Worm (Caenorhabditis elegans) whole organism, L2 larva: Measurements from ENCODE around the gene sre-29.

Experiments
- C34F6.9 ChIP-seq: fragments of 150-350 bp; optimal IDR thresholded peaks from 2 replicates; lab custom pipeline; 2014; ENCODE audit warnings: missing biosample characterization, missing genetic modification characterization
- R02D3.7 ChIP-seq: fragments of 150-350 bp; optimal IDR thresholded peaks from 2 replicates; lab custom pipeline; 2014; ENCODE audit warnings: missing biosample characterization, missing genetic modification characterization
- ZK546.5 ChIP-seq: sonication (generic microtip); optimal IDR thresholded peaks from 2 replicates; lab custom pipeline; 2017; ENCODE audit warnings: missing biosample characterization, missing genetic modification characterization
- alr-1 ChIP-seq: fragments of 150-350 bp; optimal IDR thresholded peaks from 2 replicates; lab custom pipeline; 2014; ENCODE audit warnings: missing biosample characterization, missing genetic modification characterization
- aly-2 ChIP-seq: fragments of 150-350 bp; optimal IDR thresholded peaks from 2 replicates; lab custom pipeline; 2014; ENCODE audit warnings: missing biosample characterization, missing genetic modification characterization
- blmp-1 ChIP-seq: sonication (generic microtip); optimal IDR thresholded peaks from 2 replicates; lab custom pipeline; 2017; ENCODE audit warnings: missing genetic modification characterization, mild to moderate bottlenecking, missing compliant biosample characterization, antibody characterized with exemption, moderate library complexity; ENCODE audit not compliant: insufficient read depth
- crh-2 ChIP-seq: sonication (generic microtip); optimal IDR thresholded peaks from 2 replicates; lab custom pipeline; 2017; ENCODE audit warnings: missing biosample characterization, missing genetic modification characterization
- dmd-4 ChIP-seq: sonication (generic microtip); optimal IDR thresholded peaks from 2 replicates; lab custom pipeline; 2017; ENCODE audit warnings: missing biosample characterization, missing genetic modification characterization
- fos-1 ChIP-seq: fragments of 150-350 bp; optimal IDR thresholded peaks from 2 replicates; lab custom pipeline; 2014; ENCODE audit warnings: missing biosample characterization, missing genetic modification characterization
- gmeb-1 ChIP-seq: fragments of 150-350 bp; optimal IDR thresholded peaks from 2 replicates; lab custom pipeline; 2014; ENCODE audit warnings: missing biosample characterization, missing genetic modification characterization
- lin-11 ChIP-seq: fragments of 150-350 bp; sonication (generic microtip); optimal IDR thresholded peaks from 2 replicates; lab custom pipeline; 2014; ENCODE audit warnings: missing biosample characterization, missing genetic modification characterization, inconsistent platforms, mixed read lengths
- lin-13 ChIP-seq: fragments of 150-350 bp; optimal IDR thresholded peaks from 2 replicates; lab custom pipeline; 2014; ENCODE audit warnings: missing biosample characterization, missing genetic modification reagents, missing genetic modification characterization
- lsy-2 ChIP-seq, 2 experiments: fragments of 150-350 bp in 1 of 2; sonication (generic microtip) in 1 of 2; optimal IDR thresholded peaks; 2 replicates each; lab custom pipeline; 2014 to 2017; ENCODE audit warnings: missing biosample characterization in 2 of 2, missing genetic modification characterization in 2 of 2
- mab-5 ChIP-seq: fragments of 150-350 bp; optimal IDR thresholded peaks from 2 replicates; lab custom pipeline; 2014; ENCODE audit warnings: missing biosample characterization, missing genetic modification characterization
- mdl-1 ChIP-seq, 2 experiments: fragments of 150-350 bp in 1 of 2; sonication (generic microtip) in 1 of 2; optimal IDR thresholded peaks; 2 replicates each; lab custom pipeline; 2017; ENCODE audit warnings: missing biosample characterization in 2 of 2, missing genetic modification characterization in 2 of 2
- nhr-10 ChIP-seq: sonication (generic microtip); optimal IDR thresholded peaks from 2 replicates; lab custom pipeline; 2017; ENCODE audit warnings: missing biosample characterization, missing genetic modification characterization
- nhr-11 ChIP-seq: fragments of 150-350 bp; optimal IDR thresholded peaks from 2 replicates; lab custom pipeline; 2014; ENCODE audit warnings: missing biosample characterization, missing genetic modification characterization
- nhr-12 ChIP-seq: fragments of 150-350 bp; optimal IDR thresholded peaks from 2 replicates; lab custom pipeline; 2014; ENCODE audit warnings: missing biosample characterization, missing genetic modification characterization
- nhr-21 ChIP-seq: fragments of 150-350 bp; optimal IDR thresholded peaks from 2 replicates; lab custom pipeline; 2014; ENCODE audit warnings: missing biosample characterization, missing genetic modification characterization
- nhr-237 ChIP-seq: fragments of 150-350 bp; optimal IDR thresholded peaks from 2 replicates; lab custom pipeline; 2014; ENCODE audit warnings: missing biosample characterization, missing genetic modification characterization
- nhr-25 ChIP-seq: fragments of 150-350 bp; sonication (generic microtip); optimal IDR thresholded peaks from 3 replicates; lab custom pipeline; 2014; ENCODE audit warnings: missing biosample characterization, missing genetic modification characterization
- nhr-6 ChIP-seq: fragments of 150-350 bp; optimal IDR thresholded peaks from 2 replicates; lab custom pipeline; 2014; ENCODE audit warnings: missing biosample characterization, missing genetic modification characterization
- nhr-77 ChIP-seq: fragments of 150-350 bp; optimal IDR thresholded peaks from 2 replicates; lab custom pipeline; 2014; ENCODE audit warnings: missing biosample characterization, missing genetic modification characterization
- peb-1 ChIP-seq: fragments of 150-350 bp; optimal IDR thresholded peaks from 2 replicates; lab custom pipeline; 2014; ENCODE audit warnings: missing biosample characterization, missing genetic modification characterization
- sma-3 ChIP-seq: sonication (generic microtip); optimal IDR thresholded peaks from 2 replicates; lab custom pipeline; 2016; ENCODE audit warnings: missing genetic modification reagents, missing genetic modification characterization, missing compliant biosample characterization
- sma-9 ChIP-seq, 2 experiments: fragments of 150-350 bp in 1 of 2; sonication (generic microtip) in 1 of 2; optimal IDR thresholded peaks; 2 replicates each; lab custom pipeline; 2014 to 2016; ENCODE audit warnings: missing genetic modification characterization in 2 of 2, mild to moderate bottlenecking in 1 of 2, missing biosample characterization in 1 of 2, missing compliant biosample characterization in 1 of 2, missing genetic modification reagents in 1 of 2, moderate library complexity in 1 of 2
- unc-39 ChIP-seq: fragments of 150-350 bp; optimal IDR thresholded peaks from 2 replicates; lab custom pipeline; 2014; ENCODE audit warnings: missing biosample characterization, missing genetic modification characterization
- unc-55 ChIP-seq: fragments of 150-350 bp; sonication (generic microtip); optimal IDR thresholded peaks from 3 replicates; lab custom pipeline; 2014; ENCODE audit warnings: missing biosample characterization, missing genetic modification reagents, missing genetic modification characterization
- unc-62 ChIP-seq: fragments of 150-350 bp; optimal IDR thresholded peaks from 2 replicates; lab custom pipeline; 2014; ENCODE audit warnings: missing biosample characterization, missing genetic modification reagents, missing genetic modification characterization
- zag-1 ChIP-seq: fragments of 150-350 bp; optimal IDR thresholded peaks from 2 replicates; lab custom pipeline; 2014; ENCODE audit warnings: missing biosample characterization, missing genetic modification characterization
- ztf-1 ChIP-seq: fragments of 200-800 bp; sonication (Bioruptor generic); conservative IDR thresholded peaks from 2 replicates; pipeline ENCODE4 v1.3.6; 2022; ENCODE audit warnings: missing genetic modification characterization, missing compliant biosample characterization
- ztf-11 ChIP-seq: sonication (generic microtip); optimal IDR thresholded peaks from 2 replicates; lab custom pipeline; 2017; ENCODE audit warnings: missing biosample characterization, missing genetic modification characterization
- ztf-4 ChIP-seq: fragments of 150-350 bp; optimal IDR thresholded peaks from 2 replicates; lab custom pipeline; 2014; ENCODE audit warnings: missing biosample characterization, missing genetic modification characterization

Gene sre-29

DNA sequence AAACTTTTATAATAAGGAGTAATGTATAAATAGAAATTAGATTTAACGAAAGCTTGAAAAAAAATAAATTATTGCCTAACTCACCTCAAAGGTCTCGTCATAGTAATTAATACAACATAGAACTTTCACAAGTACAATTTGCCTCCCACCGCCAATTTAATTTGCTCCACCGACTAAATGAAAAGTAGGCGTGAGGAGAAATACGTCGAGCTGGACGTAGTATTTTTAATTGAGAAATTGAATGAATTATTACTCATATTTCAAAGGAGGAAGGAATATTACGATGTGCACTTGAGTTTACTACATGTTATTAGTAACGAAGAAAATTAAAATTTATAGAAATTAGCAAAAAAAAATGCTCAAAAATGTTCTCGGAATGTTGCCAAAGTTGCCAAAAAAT lies 36.8 kb upstream of the sre-29 start, which contains the start of gene Y57A10C.9:
Gene Y57A10C.9 (minus strand): TSS at position 101 of the 400 bp plus-strand sequence.
- TF ChIP-seq nhr-21 (tag; lab: Kevin White, UChicago) (no peak), lin-13 (no peak), gmeb-1 (tag; lab: Kevin White, UChicago) (no peak), ztf-4 (tag; lab: Kevin White, UChicago) (no peak), ZK546.5 (tag; lab: Kevin White, UChicago) (no peak), nhr-77 (tag; lab: Kevin White, UChicago) (no peak), fos-1 (tag; lab: Kevin White, UChicago) (no peak), nhr-10 (tag; lab: Kevin White, UChicago) (no peak), zag-1 (tag; lab: Kevin White, UChicago) (no peak)
- TF ChIP-seq, all 48 proteins: peak for 0

DNA sequence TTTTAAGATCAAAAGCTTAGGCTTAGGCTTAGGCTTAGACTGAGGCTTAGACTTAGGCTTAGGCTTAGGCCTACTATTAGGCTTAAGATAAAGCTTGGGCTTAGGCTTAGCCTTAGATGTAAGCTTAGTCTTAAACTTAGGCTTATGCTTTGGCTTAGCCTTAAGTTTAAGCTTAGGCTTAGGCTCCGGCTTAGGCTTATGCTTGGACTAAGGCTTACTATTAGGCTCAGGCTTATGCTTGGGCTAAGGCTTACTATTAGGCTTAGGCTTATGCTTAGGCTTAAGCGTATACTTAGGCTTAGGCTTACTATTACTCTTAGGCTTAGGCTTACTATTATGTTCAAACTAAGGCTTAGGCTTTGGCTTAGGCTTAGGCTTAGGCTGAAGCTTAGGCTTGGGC lies 35.0 kb upstream of the sre-29 start:
- TF ChIP-seq nhr-11 (no peak), C34F6.9 (tag; lab: Kevin White, UChicago) (no peak), lin-11 (tag; lab: Kevin White, UChicago) (no peak), unc-55 (GFP tag; lab: Kevin White, UChicago) (no peak), dmd-4 (no peak)

DNA sequence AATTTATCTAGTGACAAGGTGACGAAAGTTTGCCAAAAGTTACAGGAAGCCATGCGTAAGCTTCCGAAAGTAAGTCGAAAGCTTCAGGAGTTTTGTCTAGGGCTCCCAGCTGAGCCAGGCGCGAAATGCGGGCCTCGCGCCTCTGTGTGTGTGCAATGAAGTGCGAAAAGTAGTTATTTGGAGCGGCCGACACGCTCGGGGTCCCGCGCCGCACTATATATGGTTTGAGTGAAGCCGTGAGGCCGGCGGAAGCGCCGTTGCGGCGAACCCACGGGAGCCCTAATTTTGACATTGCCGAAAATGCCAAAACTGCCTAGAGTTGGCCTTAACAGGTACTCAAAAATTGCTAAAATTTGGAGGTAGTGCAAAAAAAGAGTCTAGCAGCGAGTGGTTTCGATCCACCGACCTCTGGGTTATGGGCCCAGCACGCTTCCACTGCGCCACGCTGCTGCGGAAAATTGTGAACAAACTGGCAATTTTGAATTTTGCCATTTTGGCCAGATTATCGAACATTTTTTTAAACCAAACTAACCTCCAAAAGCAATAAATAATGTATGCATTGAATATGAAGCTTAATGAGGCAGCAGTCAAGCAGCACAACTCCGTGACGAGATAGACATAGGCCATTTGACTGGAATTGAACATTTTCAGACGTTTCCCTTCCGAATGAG lies 33.6 kb upstream of the sre-29 start:
- TF ChIP-seq lin-11 (tag; lab: Kevin White, UChicago) (no peak), nhr-6 (no peak), R02D3.7 (tag; lab: Kevin White, UChicago) (no peak), nhr-237 (tag; lab: Kevin White, UChicago) (no peak), mdl-1 (tag; optimal IDR thresholded peaks at IDR 0.05; lab: Kevin White, UChicago) (no peak), alr-1 (no peak), dmd-4 (no peak), ZK546.5 (tag; lab: Kevin White, UChicago) (no peak), mab-5 (no peak), ztf-4 (tag; lab: Kevin White, UChicago) (no peak), zag-1 (tag; lab: Kevin White, UChicago) (no peak), nhr-12 (tag; lab: Kevin White, UChicago) (no peak), unc-62 (GFP tag; lab: Kevin White, UChicago) (no peak), ztf-11 (no peak), ztf-1 (GFP tag; lab: Robert Waterston, UW) (no peak), blmp-1 (tag; lab: Kevin White, UChicago) (no peak)

DNA sequence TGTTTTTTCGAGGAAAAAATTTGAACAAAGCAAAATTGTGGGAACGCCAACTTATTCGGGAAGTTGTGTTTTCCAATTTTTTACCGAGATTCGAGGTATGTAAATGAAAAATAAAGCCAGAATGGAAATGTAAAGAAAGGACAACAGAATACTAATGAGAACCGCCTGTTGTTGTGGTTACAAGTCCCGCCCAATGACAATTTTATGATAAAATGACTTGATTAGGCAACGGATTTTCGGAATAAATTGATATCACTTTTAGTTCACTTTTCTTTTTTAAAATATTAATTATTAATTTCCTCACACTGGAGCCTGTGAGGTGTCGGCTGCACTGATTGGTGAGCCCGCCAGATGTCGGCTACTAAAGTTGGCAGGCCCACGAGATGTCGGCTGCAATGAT lies 30.7 kb upstream of the sre-29 start, which contains the start of gene dct-12:
Gene dct-12 (minus strand): TSS at position 101 of the 400 bp plus-strand sequence.
- TF ChIP-seq nhr-25 (tag; lab: Kevin White, UChicago), result no peak
- no peak for TF ChIP-seq unc-62 (GFP tag; lab: Kevin White, UChicago)
- no peak for TF ChIP-seq aly-2 (tag; lab: Kevin White, UChicago)
- no peak for TF ChIP-seq nhr-77 (tag; lab: Kevin White, UChicago)
- no peak for TF ChIP-seq unc-39 (tag; lab: Kevin White, UChicago)
- TF ChIP-seq ZK546.5 (tag; lab: Kevin White, UChicago), result no peak
- no peak for TF ChIP-seq ztf-11
- no peak for TF ChIP-seq unc-55 (GFP tag; lab: Kevin White, UChicago)
- TF ChIP-seq lsy-2 (tag; optimal IDR thresholded peaks at IDR 0.05; lab: Kevin White, UChicago), result no peak
- no peak for TF ChIP-seq sma-3 (GFP tag; lab: Kevin White, UChicago)

- no peak for TF ChIP-seq unc-62 (GFP tag; lab: Kevin White, UChicago)
These were observed 28.1 kb upstream of the sre-29 start, which contains the start of gene Y57A10C.8 for ce11 chrII:12429743-12430142. Y57A10C.8 (minus strand) TSS chrII:12429843.

ce11 chrII:12425644-12426222 lies 24.0 kb upstream of the sre-29 start, which contains the start of gene daf-22:
daf-22 (minus strand) TSS chrII:12425694.
- TF ChIP-seq sma-9 (GFP tag; optimal IDR thresholded peaks at IDR 0.05; lab: Kevin White, UChicago), result peak; percentile 57
- no peak for TF ChIP-seq sma-9 (tag; optimal IDR thresholded peaks at IDR 0.05; lab: Kevin White, UChicago)
- no peak for TF ChIP-seq peb-1 (tag; lab: Kevin White, UChicago)
- TF ChIP-seq gmeb-1 (tag; lab: Kevin White, UChicago), result peak; percentile 37
- peak; percentile 28 for TF ChIP-seq sma-3 (GFP tag; lab: Kevin White, UChicago)
- TF ChIP-seq crh-2 (tag; lab: Kevin White, UChicago), result peak; percentile 59
- TF ChIP-seq fos-1 (tag; lab: Kevin White, UChicago), result peak; percentile 65
